Fruit fly (Drosophila melanogaster): ENCODE results near the gene comm2.

Gene comm2

DNA sequence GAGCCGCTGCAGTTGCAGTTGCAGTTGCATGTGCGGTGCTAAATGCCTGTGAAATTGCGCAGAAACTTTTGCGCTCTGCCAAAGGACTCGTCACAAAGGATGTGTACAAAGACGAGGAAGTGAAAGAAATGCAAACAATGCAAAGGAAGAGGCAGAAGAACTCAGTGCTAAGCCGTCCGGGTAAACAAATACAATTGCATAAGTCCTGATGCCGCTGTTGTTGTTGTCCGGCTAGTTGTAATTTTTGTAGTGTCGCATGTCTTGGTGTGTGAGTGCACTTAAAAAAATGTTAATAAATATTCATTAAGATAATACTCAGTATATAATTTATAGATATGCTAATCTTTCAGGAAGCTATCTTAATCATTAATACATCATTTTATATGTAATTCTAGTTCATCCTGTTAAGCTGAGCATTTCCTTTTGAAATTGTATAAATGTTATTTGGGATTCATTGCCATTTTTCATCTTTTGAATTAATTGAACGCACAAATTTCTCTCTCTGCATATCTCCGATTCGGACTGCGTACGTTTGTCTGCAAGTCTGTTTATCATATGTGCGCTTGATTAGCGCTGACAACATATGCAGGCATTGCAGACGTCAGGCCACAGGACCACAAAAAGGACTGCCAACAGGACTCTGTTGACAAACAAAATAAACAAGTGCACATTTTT is 32.3 kb upstream of the comm2 start (continued):
- TF ChIP-seq CG10274 (GFP tag; optimal IDR thresholded peaks at IDR 0.05), result no peak
- TF ChIP-seq nau (GFP tag; optimal IDR thresholded peaks at IDR 0.05), result no peak
- TF ChIP-seq CG5180 (GFP tag; optimal IDR thresholded peaks at IDR 0.05), result no peak
- TF ChIP-seq CG17829 (tag; optimal IDR thresholded peaks at IDR 0.05), result peak; percentile 35
- peak; percentile 32 for TF ChIP-seq fd102C (GFP tag; optimal IDR thresholded peaks at IDR 0.05)
- no peak for TF ChIP-seq bab2 (GFP tag; optimal IDR thresholded peaks at IDR 0.05)
- peak; percentile 53 for TF ChIP-seq CG15696 (tag; optimal IDR thresholded peaks at IDR 0.05)
- no peak for TF ChIP-seq D (optimal IDR thresholded peaks at IDR 0.05)
- no peak for TF ChIP-seq D (GFP tag; optimal IDR thresholded peaks at IDR 0.05)
- TF ChIP-seq ara (GFP tag; IDR thresholded peaks at IDR 0.05), result 0 out of 2 replicates have a peak, but pooled peaks have one; percentile 18
- TF ChIP-seq Hmr (GFP tag; optimal IDR thresholded peaks at IDR 0.05), result no peak
- 0 out of 2 replicates have a peak, but pooled peaks have one; percentile 31 for TF ChIP-seq CG4404 (GFP tag; IDR thresholded peaks at IDR 0.05)
- TF ChIP-seq CG17612 (GFP tag; IDR thresholded peaks at IDR 0.05), result no peak
- TF ChIP-seq dati (GFP tag; IDR thresholded peaks at IDR 0.05), result no peak
- TF ChIP-seq CG18262 (tag; optimal IDR thresholded peaks at IDR 0.05), result peak; percentile 27
- no peak for TF ChIP-seq Myb (GFP tag; optimal IDR thresholded peaks at IDR 0.05)
- TF ChIP-seq MESR4 (GFP tag; optimal IDR thresholded peaks at IDR 0.05), result no peak
- peak; percentile 3 for TF ChIP-seq trem (tag; optimal IDR thresholded peaks at IDR 0.05)
- TF ChIP-seq tll (GFP tag; optimal IDR thresholded peaks at IDR 0.05), result peak in 1 of 2 experiments; percentile 67
- no peak for TF ChIP-seq Neu2 (GFP tag; optimal IDR thresholded peaks at IDR 0.05; ENCODE audit: borderline replicate concordance)
- TF ChIP-seq btn (GFP tag; optimal IDR thresholded peaks at IDR 0.05), result no peak
- peak; percentile 66 for TF ChIP-seq zf30C (GFP tag; optimal IDR thresholded peaks at IDR 0.05)
- TF ChIP-seq sug (tag; optimal IDR thresholded peaks at IDR 0.05), result no peak
- no peak for TF ChIP-seq Six4 (GFP tag; optimal IDR thresholded peaks at IDR 0.05)
- no peak for TF ChIP-seq CG1647 (GFP tag; optimal IDR thresholded peaks at IDR 0.05)
- peak; percentile 93 for TF ChIP-seq twi (tag; optimal IDR thresholded peaks at IDR 0.05)
- TF ChIP-seq CG14710 (tag; optimal IDR thresholded peaks at IDR 0.05), result peak; percentile 33
- TF ChIP-seq dysf (GFP tag; IDR thresholded peaks at IDR 0.05), result no peak
- peak; percentile 19 for TF ChIP-seq phol (tag; optimal IDR thresholded peaks at IDR 0.05)
- peak; percentile 26 for TF ChIP-seq CG10267 (tag; optimal IDR thresholded peaks at IDR 0.05)
- peak; percentile 30 for TF ChIP-seq CG9727 (GFP tag; optimal IDR thresholded peaks at IDR 0.05)
- no peak for TF ChIP-seq grn (GFP tag; optimal IDR thresholded peaks at IDR 0.05)
- TF ChIP-seq CG4360 (GFP tag; IDR thresholded peaks at IDR 0.05), result peak; percentile 63
- no peak for TF ChIP-seq CG11560 (tag; IDR thresholded peaks at IDR 0.05)
- TF ChIP-seq dmrt11E (tag; optimal IDR thresholded peaks at IDR 0.05), result peak; percentile 37
- TF ChIP-seq CG8924 (tag; optimal IDR thresholded peaks at IDR 0.05), result peak; percentile 33
- no peak for TF ChIP-seq Asciz (GFP tag; optimal IDR thresholded peaks at IDR 0.05)

DNA sequence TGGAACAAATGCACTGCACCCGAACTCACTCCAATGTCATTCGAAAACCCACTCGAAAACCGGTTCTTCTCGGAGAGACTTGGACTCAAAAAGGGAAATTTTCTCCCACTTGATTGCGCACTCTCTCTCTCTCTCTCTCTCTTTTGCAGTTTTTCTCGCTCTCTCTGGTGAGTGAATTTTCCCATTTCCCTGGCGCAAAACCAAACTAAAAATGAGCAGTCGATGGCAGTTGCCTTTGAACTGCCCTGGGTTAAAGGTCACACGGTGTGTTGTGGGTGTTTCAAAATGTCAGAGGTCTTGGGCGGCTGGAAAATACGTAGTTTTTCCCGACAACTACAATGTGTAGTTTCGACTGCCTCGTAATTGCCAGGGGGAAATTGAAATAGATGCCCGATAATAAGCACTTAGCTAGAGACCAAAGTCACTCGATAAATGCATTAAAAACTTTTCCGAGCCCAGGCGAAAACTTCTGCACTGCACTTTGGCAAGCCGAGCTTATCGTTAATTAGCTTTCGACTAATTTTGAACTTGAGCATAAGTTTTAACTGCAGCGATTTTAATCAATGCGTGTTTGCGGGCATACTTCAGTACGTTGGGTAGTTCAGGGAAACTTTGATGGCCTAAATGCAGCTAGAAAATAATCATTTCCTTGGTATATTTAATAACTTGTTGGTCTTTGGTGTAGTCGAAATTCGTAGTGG is 29.8 kb upstream of the comm2 start:
- TF ChIP-seq CG15269 (tag; optimal IDR thresholded peaks at IDR 0.05) (no peak), Hr78 (GFP tag; optimal IDR thresholded peaks at IDR 0.05) (peak in 1 of 2 experiments; percentile 100), inv (GFP tag; IDR thresholded peaks at IDR 0.05; ENCODE audit: partially characterized antibody) (peak; percentile 34; the same call in 1 of the 2 replicates), CG1024 (GFP tag; IDR thresholded peaks at IDR 0.05) (0 out of 2 replicates have a peak, but pooled peaks have one; percentile 7), Mrtf (GFP tag; IDR thresholded peaks at IDR 0.05) (no peak), chn (GFP tag; optimal IDR thresholded peaks at IDR 0.05) (no peak), chm (GFP tag; IDR thresholded peaks at IDR 0.05) (peak; percentile 90), Doc2 (GFP tag; IDR thresholded peaks at IDR 0.05) (no peak), exex (tag; optimal IDR thresholded peaks at IDR 0.05) (no peak), CG8281 (tag; optimal IDR thresholded peaks at IDR 0.05) (no peak), Dek (tag; optimal IDR thresholded peaks at IDR 0.05) (no peak), CG2120 (GFP tag; optimal IDR thresholded peaks at IDR 0.05) (no peak), amos (GFP tag; IDR thresholded peaks at IDR 0.05; ENCODE audit: partially characterized antibody) (peak; percentile 47; the same call in 1 of the 2 replicates)
